Worm (Caenorhabditis elegans) whole organism, L4 larva: Measurements from ENCODE around the gene galt-1.

Experiments
- mdl-1 ChIP-seq, 2 experiments: fragments of 150-350 bp in 1 of 2; sonication (generic microtip) in 1 of 2; optimal IDR thresholded peaks; 2 replicates each; lab custom pipeline; 2014 to 2017; ENCODE audit warnings: missing biosample characterization in 2 of 2, missing genetic modification characterization in 2 of 2
- nhr-11 ChIP-seq: fragments of 150-350 bp; optimal IDR thresholded peaks from 2 replicates; lab custom pipeline; 2014; ENCODE audit warnings: missing biosample characterization, missing genetic modification characterization
- nhr-28 ChIP-seq: fragments of 150-350 bp; optimal IDR thresholded peaks from 2 replicates; lab custom pipeline; 2014; ENCODE audit warnings: missing biosample characterization, missing genetic modification characterization
- nhr-48 ChIP-seq: sonication (generic microtip); optimal IDR thresholded peaks from 2 replicates; lab custom pipeline; 2016; ENCODE audit warnings: mild to moderate bottlenecking, missing genetic modification characterization, missing compliant biosample characterization
- skn-1 ChIP-seq: fragments of 150-350 bp; optimal IDR thresholded peaks from 2 replicates; lab custom pipeline; 2014; ENCODE audit warnings: missing biosample characterization, missing genetic modification characterization

ce11 chrV:5982722-5983121, 52.0 kb downstream of the galt-1 start:
- TF ChIP-seq skn-1 (tag; lab: Kevin White, UChicago) (no peak), nhr-11 (tag; lab: Kevin White, UChicago) (no peak), nhr-48 (tag; lab: Kevin White, UChicago) (no peak), nhr-28 (tag; lab: Kevin White, UChicago) (no peak), mdl-1 (tag; optimal IDR thresholded peaks at IDR 0.05; lab: Kevin White, UChicago) (no peak)
